Worm (Caenorhabditis elegans): ENCODE measurements around the gene F52B11.5.

The F52B11.5 gene

ce11 chrIV:14106274-14106673, 3.2 kb upstream of the F52B11.5 start, which contains the start of gene ins-34:
Gene ins-34 (plus strand): TSS chrIV:14106574.
- no peak for TF ChIP-seq cnd-1 (tag; optimal IDR thresholded peaks at IDR 0.05)
- TF ChIP-seq mep-1 (tag; optimal IDR thresholded peaks at IDR 0.05) = no peak
- TF ChIP-seq ceh-39 (tag; optimal IDR thresholded peaks at IDR 0.05) = no peak
- TF ChIP-seq ces-1 (GFP tag; optimal IDR thresholded peaks at IDR 0.05) = no peak
- no peak for TF ChIP-seq unc-120 (tag; optimal IDR thresholded peaks at IDR 0.05; ENCODE audit: poor library complexity, severe bottlenecking)
- no peak for TF ChIP-seq ceh-43 (GFP tag; optimal IDR thresholded peaks at IDR 0.05)
- TF ChIP-seq elt-1 (tag; optimal IDR thresholded peaks at IDR 0.05; ENCODE audit: borderline replicate concordance, insufficient read depth) = no peak
- no peak for TF ChIP-seq ham-2 (GFP tag; optimal IDR thresholded peaks at IDR 0.05)

DNA sequence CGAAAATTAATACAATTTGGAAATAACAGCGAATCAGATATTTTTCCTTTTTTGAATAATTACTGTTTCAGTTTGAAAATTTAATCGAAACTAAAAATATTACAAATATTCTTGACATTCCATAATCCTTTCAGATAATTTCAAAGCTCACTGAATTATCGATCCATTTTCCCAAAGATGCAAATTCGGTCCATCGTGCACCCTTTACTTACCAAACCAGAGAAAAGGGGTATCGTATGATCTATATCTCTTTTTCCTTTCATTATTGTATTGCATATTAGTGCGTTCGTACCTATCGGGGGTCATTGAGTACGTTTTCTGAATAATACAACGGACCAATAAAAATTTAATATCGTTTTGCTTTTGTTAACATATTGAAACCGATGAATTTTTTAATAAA, 1.7 kb upstream of the F52B11.5 start:
- TF ChIP-seq pha-4 (tag; optimal IDR thresholded peaks at IDR 0.05) (no peak), nhr-28 (tag; optimal IDR thresholded peaks at IDR 0.05) (no peak), blmp-1 (tag; optimal IDR thresholded peaks at IDR 0.05) (peak; percentile 34), ceh-39 (tag; optimal IDR thresholded peaks at IDR 0.05) (peak; percentile 90), mab-5 (tag; optimal IDR thresholded peaks at IDR 0.05) (no peak), mep-1 (tag; optimal IDR thresholded peaks at IDR 0.05) (no peak)

DNA sequence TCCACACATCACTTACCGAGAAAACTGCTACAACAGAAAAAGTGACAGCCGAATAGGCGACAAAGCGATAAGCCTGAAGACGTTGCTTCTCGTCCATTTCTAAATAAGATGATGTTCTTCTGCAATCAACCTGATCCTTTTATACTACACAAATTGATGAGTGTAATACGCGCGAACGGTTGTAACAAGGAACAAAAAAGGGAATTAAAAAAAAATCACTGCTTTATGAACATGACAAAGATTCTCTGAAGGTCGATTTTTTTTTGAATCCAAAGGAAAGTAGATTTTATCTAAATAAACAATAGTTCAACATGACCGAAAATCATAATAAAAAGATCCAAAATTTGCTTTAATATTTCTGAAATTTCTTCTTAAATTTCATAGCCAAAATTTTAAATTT, 3.8 kb downstream of the F52B11.5 start, which contains the start of gene col-133:
TSS of gene col-133 (minus strand) at position 101 of the 400 bp plus-strand sequence.
- TF ChIP-seq mab-5 (tag; optimal IDR thresholded peaks at IDR 0.05) (no peak), flh-1 (GFP tag; optimal IDR thresholded peaks at IDR 0.05) (no peak), elt-3 (tag; optimal IDR thresholded peaks at IDR 0.05) (no peak), bed-3 (GFP tag; optimal IDR thresholded peaks at IDR 0.05) (no peak), drap-1 (GFP tag; optimal IDR thresholded peaks at IDR 0.05) (no peak), elt-1 (tag; optimal IDR thresholded peaks at IDR 0.05; ENCODE audit: borderline replicate concordance, insufficient read depth) (no peak), lin-32 (GFP tag; optimal IDR thresholded peaks at IDR 0.05) (no peak), nhr-2 (tag; optimal IDR thresholded peaks at IDR 0.05) (no peak), ceh-43 (GFP tag; optimal IDR thresholded peaks at IDR 0.05) (no peak), sptf-1 (tag; optimal IDR thresholded peaks at IDR 0.05) (no peak), snpc-4 (tag; optimal IDR thresholded peaks at IDR 0.05) (no peak), cnd-1 (tag; optimal IDR thresholded peaks at IDR 0.05) (no peak), unc-62 (GFP tag; optimal IDR thresholded peaks at IDR 0.05) (no peak), nhr-12 (tag; optimal IDR thresholded peaks at IDR 0.05) (no peak)

DNA sequence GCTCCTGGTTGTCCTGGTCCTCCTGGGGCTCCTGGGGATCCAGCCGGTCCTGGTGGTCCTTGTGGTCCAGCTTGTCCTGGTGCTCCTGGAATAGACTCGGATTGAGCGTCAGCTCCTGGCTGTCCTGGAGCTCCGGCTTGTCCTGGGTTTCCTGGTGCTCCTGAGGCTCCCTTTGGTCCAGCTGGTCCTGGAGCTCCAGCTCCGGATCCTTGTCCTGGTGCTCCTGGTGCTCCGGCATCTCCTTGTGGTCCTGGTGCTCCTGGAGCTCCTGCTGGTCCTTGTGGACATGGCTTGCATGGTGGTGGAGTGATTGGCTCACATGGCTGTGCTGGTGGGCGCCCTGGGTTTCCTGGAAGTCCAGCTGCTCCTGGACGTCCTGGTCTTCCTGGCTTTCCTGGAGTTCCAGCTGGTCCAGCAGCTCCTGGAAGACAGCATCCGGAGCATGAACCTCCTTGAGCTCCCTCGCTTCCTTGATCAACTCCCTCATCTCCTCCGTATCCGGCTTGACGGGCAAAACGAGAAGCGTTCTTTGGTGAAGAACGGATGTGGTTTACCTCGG, 4.4 kb downstream of the F52B11.5 start:
- TF ChIP-seq nhr-76 (tag; optimal IDR thresholded peaks at IDR 0.05) (no peak), bed-3 (GFP tag; optimal IDR thresholded peaks at IDR 0.05) (no peak), tbx-8 (GFP tag; optimal IDR thresholded peaks at IDR 0.05) (no peak), lin-32 (GFP tag; optimal IDR thresholded peaks at IDR 0.05) (no peak), elt-1 (tag; optimal IDR thresholded peaks at IDR 0.05; ENCODE audit: borderline replicate concordance, insufficient read depth) (no peak), hlh-1 (tag; optimal IDR thresholded peaks at IDR 0.05) (no peak), ceh-43 (GFP tag; optimal IDR thresholded peaks at IDR 0.05) (no peak), nhr-12 (tag; optimal IDR thresholded peaks at IDR 0.05) (no peak), ham-2 (GFP tag; optimal IDR thresholded peaks at IDR 0.05) (no peak), zip-8 (tag; optimal IDR thresholded peaks at IDR 0.05) (no peak), snpc-4 (tag; optimal IDR thresholded peaks at IDR 0.05) (no peak), ces-1 (GFP tag; optimal IDR thresholded peaks at IDR 0.05) (no peak), mab-5 (tag; optimal IDR thresholded peaks at IDR 0.05) (no peak), nhr-28 (tag; optimal IDR thresholded peaks at IDR 0.05) (no peak), lsy-2 (tag; optimal IDR thresholded peaks at IDR 0.05) (no peak), ztf-11 (tag; optimal IDR thresholded peaks at IDR 0.05) (no peak), nhr-237 (tag; optimal IDR thresholded peaks at IDR 0.05) (no peak), flh-1 (GFP tag; optimal IDR thresholded peaks at IDR 0.05) (no peak)

ce11 chrIV:14091242-14091641, 11.8 kb downstream of the F52B11.5 start, which contains the start of gene noah-2:
Gene noah-2 (plus strand): TSS chrIV:14091254.
- TF ChIP-seq snpc-4 (tag; optimal IDR thresholded peaks at IDR 0.05) = no peak
- TF ChIP-seq sem-2 (GFP tag; optimal IDR thresholded peaks at IDR 0.05) = no peak
- TF ChIP-seq drap-1 (GFP tag; optimal IDR thresholded peaks at IDR 0.05) = no peak
- no peak for TF ChIP-seq ztf-11 (tag; optimal IDR thresholded peaks at IDR 0.05)
- no peak for TF ChIP-seq sptf-1 (tag; optimal IDR thresholded peaks at IDR 0.05)
- no peak for TF ChIP-seq zip-8 (tag; optimal IDR thresholded peaks at IDR 0.05)
- no peak for TF ChIP-seq unc-39 (tag; optimal IDR thresholded peaks at IDR 0.05)
- TF ChIP-seq nhr-12 (tag; optimal IDR thresholded peaks at IDR 0.05) = no peak
- no peak for TF ChIP-seq ceh-83 (GFP tag; optimal IDR thresholded peaks at IDR 0.05)
- no peak for TF ChIP-seq flh-1 (GFP tag; optimal IDR thresholded peaks at IDR 0.05)
- no peak for TF ChIP-seq pha-4 (tag; optimal IDR thresholded peaks at IDR 0.05)
- TF ChIP-seq nhr-76 (tag; optimal IDR thresholded peaks at IDR 0.05) = no peak
- no peak for TF ChIP-seq blmp-1 (tag; optimal IDR thresholded peaks at IDR 0.05)
- no peak for TF ChIP-seq mab-5 (tag; optimal IDR thresholded peaks at IDR 0.05)
- no peak for TF ChIP-seq ceh-43 (GFP tag; optimal IDR thresholded peaks at IDR 0.05)
- TF ChIP-seq nhr-2 (tag; optimal IDR thresholded peaks at IDR 0.05) = no peak

Data from whole organism, mixed stage, embryonic.